Fruit fly (Drosophila melanogaster): ENCODE results near the gene MtnA.

Gene MtnA

DNA sequence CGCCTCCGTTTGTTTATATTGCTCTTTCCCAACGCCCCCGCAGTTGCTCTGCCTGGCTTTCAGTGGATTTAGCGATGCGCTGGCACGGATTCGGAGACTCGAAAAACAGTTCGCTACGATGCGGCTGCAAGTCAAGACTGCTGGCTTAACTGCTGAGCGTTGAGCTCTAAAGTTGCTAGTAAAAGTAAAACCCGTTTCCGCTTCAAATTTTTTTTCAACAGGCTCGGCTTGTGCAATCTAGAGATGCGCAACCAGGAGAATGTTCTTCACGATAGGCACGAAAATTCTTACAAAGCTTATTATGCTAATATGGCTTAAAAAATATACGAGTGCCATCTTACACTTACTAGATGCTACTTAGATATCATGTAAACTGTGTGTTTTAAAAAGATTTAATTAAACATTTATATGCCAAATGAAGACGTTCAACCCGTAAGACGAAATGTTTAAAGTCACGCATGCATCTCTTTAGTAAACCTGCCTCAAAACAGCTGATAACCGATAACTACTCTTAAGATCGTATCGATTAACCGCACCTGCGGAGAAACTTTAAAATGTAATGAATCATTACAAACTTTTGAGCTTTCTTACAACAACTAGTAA is 36.8 kb downstream of the MtnA start, which contains the start of gene CG12948 (continued):
- no peak for TF ChIP-seq Elba2 (GFP tag; optimal IDR thresholded peaks at IDR 0.05)
- no peak for TF ChIP-seq Vsx1 (GFP tag; optimal IDR thresholded peaks at IDR 0.05)
- TF ChIP-seq CG2120 (GFP tag; optimal IDR thresholded peaks at IDR 0.05), result peak; percentile 77
- TF ChIP-seq trem (tag; optimal IDR thresholded peaks at IDR 0.05), result peak; percentile 56
- TF ChIP-seq CG42726 (GFP tag; IDR thresholded peaks at IDR 0.05; ENCODE audit: partially characterized antibody), result 0 out of 2 replicates have a peak, but pooled peaks have one; percentile 19
- peak; percentile 44 for TF ChIP-seq CG12659 (GFP tag; optimal IDR thresholded peaks at IDR 0.05)
- TF ChIP-seq Hr51 (GFP tag; optimal IDR thresholded peaks at IDR 0.05), result peak in 1 of 2 experiments; percentile 36
- no peak for TF ChIP-seq crol (GFP tag; IDR thresholded peaks at IDR 0.05)
- no peak for TF ChIP-seq gcm2 (GFP tag; optimal IDR thresholded peaks at IDR 0.05)
- no peak for TF ChIP-seq NC2α (GFP tag; optimal IDR thresholded peaks at IDR 0.05)
- no peak for TF ChIP-seq Dfd (GFP tag; optimal IDR thresholded peaks at IDR 0.05)
- TF ChIP-seq jing (GFP tag; optimal IDR thresholded peaks at IDR 0.05), result no peak
- TF ChIP-seq yki (optimal IDR thresholded peaks at IDR 0.05), result no peak
- peak; percentile 56 for TF ChIP-seq Dref (GFP tag; IDR thresholded peaks at IDR 0.05)
- TF ChIP-seq unc-4 (GFP tag; IDR thresholded peaks at IDR 0.05; ENCODE audit: partially characterized antibody), result peak; percentile 94
- peak; percentile 46 to 52 for TF ChIP-seq dpn (GFP tag; optimal IDR thresholded peaks at IDR 0.05)
- TF ChIP-seq CkIIα-i1 (GFP tag; IDR thresholded peaks at IDR 0.05), result no peak
- peak; percentile 57 for TF ChIP-seq CG13775 (GFP tag; optimal IDR thresholded peaks at IDR 0.05)
- TF ChIP-seq CG13424 (tag; optimal IDR thresholded peaks at IDR 0.05), result peak; percentile 69
- peak; percentile 63 for TF ChIP-seq Rfx (GFP tag; IDR thresholded peaks at IDR 0.05)
- no peak for TF ChIP-seq CG7839 (tag; optimal IDR thresholded peaks at IDR 0.05)
- TF ChIP-seq danr (GFP tag; IDR thresholded peaks at IDR 0.05), result no peak
- no peak for TF ChIP-seq Hr39 (optimal IDR thresholded peaks at IDR 0.05)
- TF ChIP-seq luna (GFP tag; optimal IDR thresholded peaks at IDR 0.05), result no peak
- peak; percentile 36 for TF ChIP-seq CG7786 (GFP tag; optimal IDR thresholded peaks at IDR 0.05)
- no peak for TF ChIP-seq chm (GFP tag; IDR thresholded peaks at IDR 0.05)
- peak; percentile 3 for TF ChIP-seq fd96Cb (tag; optimal IDR thresholded peaks at IDR 0.05)
- TF ChIP-seq br (optimal IDR thresholded peaks at IDR 0.05), result no peak
- TF ChIP-seq tna (GFP tag; IDR thresholded peaks at IDR 0.05; ENCODE audit: partially characterized antibody), result peak; percentile 71
- TF ChIP-seq bigmax (GFP tag; optimal IDR thresholded peaks at IDR 0.05), result no peak
- TF ChIP-seq C15 (GFP tag; IDR thresholded peaks at IDR 0.05), result no peak
- TF ChIP-seq trh (GFP tag; optimal IDR thresholded peaks at IDR 0.05), result no peak
- TF ChIP-seq chn (GFP tag; optimal IDR thresholded peaks at IDR 0.05), result peak; percentile 21
- TF ChIP-seq CG9817 (tag; optimal IDR thresholded peaks at IDR 0.05), result peak; percentile 54
- TF ChIP-seq CG17802 (tag; optimal IDR thresholded peaks at IDR 0.05), result no peak
- TF ChIP-seq Dp (GFP tag; optimal IDR thresholded peaks at IDR 0.05), result no peak
- TF ChIP-seq CG17361 (GFP tag; IDR thresholded peaks at IDR 0.05), result no peak; the same call in 1 of the 3 replicates
- no peak for TF ChIP-seq CG6854 (GFP tag; optimal IDR thresholded peaks at IDR 0.05)
- TF ChIP-seq CG14965 (GFP tag; optimal IDR thresholded peaks at IDR 0.05; ENCODE audit: borderline replicate concordance), result no peak
- TF ChIP-seq CG1602 (GFP tag; optimal IDR thresholded peaks at IDR 0.05), result peak; percentile 32
- no peak for TF ChIP-seq fd3F (GFP tag; optimal IDR thresholded peaks at IDR 0.05)
- TF ChIP-seq CTCF (GFP tag; optimal IDR thresholded peaks at IDR 0.05), result no peak
- peak; percentile 56 for TF ChIP-seq Xrp1 (GFP tag; IDR thresholded peaks at IDR 0.05)
- TF ChIP-seq sd (tag; optimal IDR thresholded peaks at IDR 0.05), result no peak
- TF ChIP-seq H2.0 (GFP tag; IDR thresholded peaks at IDR 0.05), result no peak
- no peak for TF ChIP-seq Mes4 (GFP tag; optimal IDR thresholded peaks at IDR 0.05)
- TF ChIP-seq CG15011 (GFP tag; optimal IDR thresholded peaks at IDR 0.05), result no peak
- no peak for TF ChIP-seq salm (tag; optimal IDR thresholded peaks at IDR 0.05)
- peak; percentile 67 for TF ChIP-seq grau (tag; optimal IDR thresholded peaks at IDR 0.05)
- TF ChIP-seq tll (GFP tag; optimal IDR thresholded peaks at IDR 0.05), result no peak
- peak in 1 of 3 experiments; percentile 63 for TF ChIP-seq lola (GFP tag; optimal IDR thresholded peaks at IDR 0.05)
